Worm (Caenorhabditis elegans): Measurements from ENCODE around the gene srx-115.
A peak's percentile ranks its signal among the peaks of the same experiment; 100 is the strongest.

The srx-115 gene

ce11 chrV:8784485-8784884 is 12.8 kb downstream of the srx-115 start:
- no peak for TF ChIP-seq mep-1 (tag; optimal IDR thresholded peaks at IDR 0.05)
- TF ChIP-seq nhr-71 (tag; optimal IDR thresholded peaks at IDR 0.05) = no peak
- TF ChIP-seq nhr-77 (tag; optimal IDR thresholded peaks at IDR 0.05) = peak; percentile 4
- no peak for TF ChIP-seq lin-15B (tag; optimal IDR thresholded peaks at IDR 0.05)
- TF ChIP-seq nhr-11 (tag; optimal IDR thresholded peaks at IDR 0.05) = no peak

ce11 chrV:8785526-8785925 is 13.8 kb downstream of the srx-115 start:
- TF ChIP-seq tlp-1 (tag; optimal IDR thresholded peaks at IDR 0.05) (no peak), zip-4 (GFP tag; optimal IDR thresholded peaks at IDR 0.05) (no peak), hpl-2 (GFP tag; optimal IDR thresholded peaks at IDR 0.05) (no peak), lin-13 (GFP tag; optimal IDR thresholded peaks at IDR 0.05) (no peak), nhr-12 (tag; optimal IDR thresholded peaks at IDR 0.05) (no peak), dsc-1 (tag; optimal IDR thresholded peaks at IDR 0.05) (peak; percentile 29), egl-27 (tag; optimal IDR thresholded peaks at IDR 0.05) (no peak), lsy-2 (tag; optimal IDR thresholded peaks at IDR 0.05) (peak in 1 of 2 experiments; percentile 21), swsn-7 (tag; optimal IDR thresholded peaks at IDR 0.05) (peak; percentile 14), skn-1 (tag; optimal IDR thresholded peaks at IDR 0.05) (no peak), pqm-1 (tag; optimal IDR thresholded peaks at IDR 0.05) (no peak), mef-2 (tag; optimal IDR thresholded peaks at IDR 0.05) (no peak), ztf-4 (tag; optimal IDR thresholded peaks at IDR 0.05) (no peak), C04F5.9 (tag; optimal IDR thresholded peaks at IDR 0.05) (no peak), fkh-8 (tag; optimal IDR thresholded peaks at IDR 0.05) (no peak), ceh-82 (tag; optimal IDR thresholded peaks at IDR 0.05) (no peak), ceh-8 (GFP tag; optimal IDR thresholded peaks at IDR 0.05) (peak; percentile 39), sup-37 (GFP tag; optimal IDR thresholded peaks at IDR 0.05) (no peak), snu-23 (GFP tag; optimal IDR thresholded peaks at IDR 0.05) (peak; percentile 18), Y116A8C.19 (tag; optimal IDR thresholded peaks at IDR 0.05; ENCODE audit: borderline replicate concordance) (no peak), elt-3 (tag; optimal IDR thresholded peaks at IDR 0.05) (no peak), lin-39 (tag; optimal IDR thresholded peaks at IDR 0.05) (no peak), tbx-2 (tag; optimal IDR thresholded peaks at IDR 0.05) (no peak), C34B4.2 (tag; optimal IDR thresholded peaks at IDR 0.05) (no peak), mep-1 (tag; optimal IDR thresholded peaks at IDR 0.05) (no peak), mdl-1 (tag; optimal IDR thresholded peaks at IDR 0.05) (peak in 1 of 2 experiments; percentile 18), ztf-11 (tag; optimal IDR thresholded peaks at IDR 0.05) (no peak), ets-5 (GFP tag; IDR thresholded peaks at IDR 0.05) (no peak), nhr-71 (tag; optimal IDR thresholded peaks at IDR 0.05) (peak; percentile 48), nhr-90 (tag; optimal IDR thresholded peaks at IDR 0.05; ENCODE audit: poor library complexity) (peak; percentile 29), isw-1 (GFP tag; IDR thresholded peaks at IDR 0.05) (no peak), nhr-76 (tag; optimal IDR thresholded peaks at IDR 0.05) (no peak), unc-62 (GFP tag; optimal IDR thresholded peaks at IDR 0.05) (no peak), jun-1 (tag; optimal IDR thresholded peaks at IDR 0.05) (peak; percentile 1), ceh-88 (GFP tag; IDR thresholded peaks at IDR 0.05) (no peak), unc-30 (tag; optimal IDR thresholded peaks at IDR 0.05) (no peak), nhr-19 (GFP tag; conservative IDR thresholded peaks at IDR 0.05) (no peak; the same call in 1 of the 2 replicates), alr-1 (tag; optimal IDR thresholded peaks at IDR 0.05; ENCODE audit: borderline replicate concordance) (no peak), efl-1 (optimal IDR thresholded peaks at IDR 0.05) (no peak), efl-1 (GFP tag; optimal IDR thresholded peaks at IDR 0.05 in 1 of 2) (peak in 1 of 2 experiments; percentile 70), dpl-1 (GFP tag; optimal IDR thresholded peaks at IDR 0.05) (no peak), efl-3 (GFP tag; optimal IDR thresholded peaks at IDR 0.05) (no peak), C16A3.4 (tag; optimal IDR thresholded peaks at IDR 0.05) (peak; percentile 13), vab-15 (tag; optimal IDR thresholded peaks at IDR 0.05) (no peak), lin-14 (GFP tag; optimal IDR thresholded peaks at IDR 0.05) (peak; percentile 66), rnt-1 (tag; optimal IDR thresholded peaks at IDR 0.05) (peak; percentile 49), F16B12.6 (tag; optimal IDR thresholded peaks at IDR 0.05) (no peak), lin-35 (GFP tag; optimal IDR thresholded peaks at IDR 0.05) (peak in 1 of 2 experiments; percentile 19)
